Worm (Caenorhabditis elegans): ENCODE measurements around the gene flp-7.

The flp-7 gene

DNA sequence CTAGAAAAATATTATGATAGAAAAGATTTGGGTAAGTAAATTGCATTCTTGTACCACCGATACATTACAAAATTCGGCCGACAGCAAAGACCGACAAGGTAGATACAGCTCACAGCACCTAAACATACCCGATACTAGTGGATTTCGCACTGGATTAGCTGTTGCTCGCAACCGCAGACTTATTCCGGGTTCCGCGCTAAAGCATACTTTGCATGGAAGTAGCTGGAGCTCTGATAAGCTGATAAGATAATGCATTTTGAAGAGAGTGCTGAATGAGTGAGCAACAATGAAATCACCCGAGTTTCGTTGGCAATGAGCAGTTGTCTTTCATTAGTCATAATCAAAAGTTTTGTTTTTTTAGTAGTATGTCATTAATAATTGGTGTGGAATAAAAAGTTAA, 35.2 kb upstream of the flp-7 start:
- TF ChIP-seq sea-1 (GFP tag; conservative IDR thresholded peaks at IDR 0.05) (no peak), ceh-36 (tag; optimal IDR thresholded peaks at IDR 0.05) (no peak)

DNA sequence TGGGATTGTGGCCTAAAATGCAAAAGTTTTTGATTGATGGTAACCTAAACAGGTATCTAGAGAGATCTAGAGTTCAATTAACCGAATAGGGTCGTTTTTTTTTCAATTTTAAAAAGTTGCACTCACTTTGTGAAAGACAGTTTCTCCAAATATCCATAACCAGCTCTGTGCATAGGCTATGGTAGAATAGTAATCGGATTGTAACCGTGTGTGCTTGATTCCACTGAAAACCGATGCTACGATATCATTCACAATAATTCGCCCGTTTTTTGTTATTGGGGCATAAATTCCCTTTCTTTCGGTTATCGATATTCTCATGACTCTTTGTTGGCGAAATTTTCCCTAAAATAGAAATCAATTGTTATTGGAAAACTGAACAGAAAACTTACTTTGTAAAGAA, 33.6 kb upstream of the flp-7 start:
- no peak for TF ChIP-seq aly-1 (tag; optimal IDR thresholded peaks at IDR 0.05)

DNA sequence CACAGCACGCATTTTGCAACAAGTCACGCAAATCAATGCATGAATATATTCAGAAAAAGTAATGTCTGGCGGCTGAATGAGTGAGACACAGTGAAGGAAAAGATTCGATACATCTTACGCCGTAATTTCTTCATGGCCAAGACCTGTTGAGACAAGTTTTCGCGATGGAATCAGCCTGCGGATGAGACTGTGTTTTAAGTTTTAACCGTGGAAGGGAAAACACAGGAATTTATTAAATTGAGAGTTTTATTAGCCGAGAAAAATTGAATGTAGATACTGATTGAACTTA, 31.6 kb upstream of the flp-7 start, which contains the start of gene hog-1:
Gene hog-1, minus strand, starts transcription at position 101 of the 289 bp plus-strand sequence.
- TF ChIP-seq pes-1 (GFP tag; IDR thresholded peaks at IDR 0.05), result no peak
- TF ChIP-seq ceh-13 (GFP tag; optimal IDR thresholded peaks at IDR 0.05), result no peak
- TF ChIP-seq flt-1 (GFP tag; IDR thresholded peaks at IDR 0.05), result no peak
- TF ChIP-seq aly-1 (tag; optimal IDR thresholded peaks at IDR 0.05), result no peak
- no peak for TF ChIP-seq F13C5.2 (tag; optimal IDR thresholded peaks at IDR 0.05)
- TF ChIP-seq ceh-36 (tag; optimal IDR thresholded peaks at IDR 0.05), result no peak
- TF ChIP-seq hmg-4 (GFP tag; optimal IDR thresholded peaks at IDR 0.05), result no peak
- TF ChIP-seq tra-4 (tag; optimal IDR thresholded peaks at IDR 0.05), result no peak
- no peak for TF ChIP-seq scrt-1 (GFP tag; IDR thresholded peaks at IDR 0.05)
- TF ChIP-seq tbx-11 (GFP tag; IDR thresholded peaks at IDR 0.05), result no peak
- no peak for TF ChIP-seq ets-7 (tag; optimal IDR thresholded peaks at IDR 0.05)
- no peak for TF ChIP-seq B0310.2 (tag; optimal IDR thresholded peaks at IDR 0.05)
- TF ChIP-seq hnd-1 (tag; optimal IDR thresholded peaks at IDR 0.05), result no peak
- no peak for TF ChIP-seq tbx-37 (GFP tag; conservative IDR thresholded peaks at IDR 0.05)
- TF ChIP-seq hmbx-1 (tag; optimal IDR thresholded peaks at IDR 0.05), result no peak

DNA sequence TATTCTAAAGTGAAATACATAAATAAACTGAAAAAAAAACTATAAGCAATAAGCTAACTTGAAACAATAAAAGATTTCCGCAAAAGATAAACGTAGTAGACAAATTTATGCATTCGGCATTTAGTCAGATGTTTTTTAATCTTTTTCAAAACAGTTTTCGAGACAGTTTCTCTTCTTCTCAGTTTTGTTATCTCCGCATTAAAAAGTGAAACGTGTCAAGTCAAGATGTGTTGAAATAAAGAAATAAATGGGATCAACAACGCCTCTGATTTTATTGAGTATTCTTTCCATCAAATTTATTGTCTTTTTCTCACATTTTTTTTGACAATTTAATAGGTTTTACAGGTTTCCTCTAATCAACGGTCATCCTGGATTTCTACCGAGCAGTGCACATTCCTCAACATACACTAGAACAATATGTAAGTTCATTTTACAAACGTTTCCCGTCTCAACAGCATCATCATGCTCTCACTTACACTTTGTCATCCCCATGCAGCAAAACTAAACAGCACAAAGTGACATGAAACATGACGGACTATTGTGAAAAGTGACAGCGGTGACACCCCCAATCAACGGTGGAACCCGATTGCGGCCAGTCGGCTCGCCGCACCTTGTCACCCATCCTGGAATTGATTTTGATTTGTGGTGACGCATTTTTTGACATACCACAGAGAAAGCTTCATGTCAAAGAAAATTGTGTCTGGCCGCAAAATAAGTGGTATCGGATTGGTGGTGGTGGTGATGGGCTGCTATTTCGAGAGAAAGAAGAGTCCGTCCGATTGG, 31.0 kb upstream of the flp-7 start:
- TF ChIP-seq tbx-37 (GFP tag; conservative IDR thresholded peaks at IDR 0.05), result no peak

DNA sequence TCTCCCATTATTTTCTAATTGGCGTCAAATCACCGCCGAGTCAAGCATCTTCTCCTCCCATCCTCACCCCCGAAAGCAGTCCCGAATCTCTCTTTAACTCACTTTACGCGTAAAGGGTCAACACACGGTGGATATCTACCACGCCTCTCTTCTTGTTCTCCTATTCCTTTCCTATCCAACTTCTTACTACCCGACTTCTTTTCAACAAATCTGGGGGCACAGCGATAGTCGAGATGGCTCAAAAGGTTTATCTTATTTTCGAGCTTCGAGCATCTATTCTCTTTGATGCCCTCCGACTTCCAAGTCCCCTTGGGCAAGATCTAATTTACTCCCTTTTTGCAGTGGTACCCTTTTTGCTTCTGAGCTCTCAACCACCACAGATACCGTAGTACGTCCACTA, 26.5 kb upstream of the flp-7 start:
- no peak for TF ChIP-seq aly-1 (tag; optimal IDR thresholded peaks at IDR 0.05)
- no peak for TF ChIP-seq tbx-11 (GFP tag; IDR thresholded peaks at IDR 0.05)
- TF ChIP-seq sea-1 (GFP tag; conservative IDR thresholded peaks at IDR 0.05), result no peak
- TF ChIP-seq ceh-36 (tag; optimal IDR thresholded peaks at IDR 0.05), result no peak
- no peak for TF ChIP-seq pes-1 (GFP tag; IDR thresholded peaks at IDR 0.05)
- no peak for TF ChIP-seq ama-1 (optimal IDR thresholded peaks at IDR 0.05)
- no peak for TF ChIP-seq ceh-13 (GFP tag; optimal IDR thresholded peaks at IDR 0.05)
- no peak for TF ChIP-seq tra-4 (tag; optimal IDR thresholded peaks at IDR 0.05)
- no peak for TF ChIP-seq ets-7 (tag; optimal IDR thresholded peaks at IDR 0.05)
- TF ChIP-seq hmg-4 (GFP tag; optimal IDR thresholded peaks at IDR 0.05), result no peak
- no peak for TF ChIP-seq B0310.2 (tag; optimal IDR thresholded peaks at IDR 0.05)
- TF ChIP-seq hnd-1 (tag; optimal IDR thresholded peaks at IDR 0.05), result no peak
- no peak for TF ChIP-seq tbx-37 (GFP tag; conservative IDR thresholded peaks at IDR 0.05)
- no peak for TF ChIP-seq F13C5.2 (tag; optimal IDR thresholded peaks at IDR 0.05)
- TF ChIP-seq scrt-1 (GFP tag; IDR thresholded peaks at IDR 0.05), result no peak
- no peak for TF ChIP-seq flt-1 (GFP tag; IDR thresholded peaks at IDR 0.05)
- TF ChIP-seq hmbx-1 (tag; optimal IDR thresholded peaks at IDR 0.05), result no peak

DNA sequence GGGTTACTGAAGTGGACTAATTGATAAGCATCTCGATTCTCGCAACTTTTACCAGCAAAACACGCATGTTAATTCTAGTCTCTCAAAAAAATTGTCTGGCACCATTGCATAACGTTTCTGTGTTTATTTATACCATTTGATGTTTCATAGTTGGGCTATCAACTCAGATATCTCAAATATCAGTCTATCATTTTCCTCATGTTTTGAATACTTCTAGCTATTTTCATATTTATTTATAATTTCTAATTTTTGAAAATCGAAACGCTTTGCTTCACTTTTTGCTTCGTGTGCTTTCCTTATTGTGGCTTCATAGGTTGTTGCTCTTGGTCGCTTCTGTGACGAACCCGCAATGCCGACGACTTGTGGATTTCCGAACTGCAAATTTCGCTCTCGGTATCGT, 23.3 kb upstream of the flp-7 start, which contains the start of gene ctbp-1:
Gene ctbp-1, plus strand, starts transcription at position 301 of the 400 bp plus-strand sequence.
- TF ChIP-seq ets-7 (tag; optimal IDR thresholded peaks at IDR 0.05), result no peak
- no peak for TF ChIP-seq scrt-1 (GFP tag; IDR thresholded peaks at IDR 0.05)
- no peak for TF ChIP-seq ama-1 (optimal IDR thresholded peaks at IDR 0.05)
- no peak for TF ChIP-seq hnd-1 (tag; optimal IDR thresholded peaks at IDR 0.05)
- TF ChIP-seq tra-4 (tag; optimal IDR thresholded peaks at IDR 0.05), result no peak
- TF ChIP-seq ceh-13 (GFP tag; optimal IDR thresholded peaks at IDR 0.05), result no peak
- no peak for TF ChIP-seq tbx-37 (GFP tag; conservative IDR thresholded peaks at IDR 0.05)
- no peak for TF ChIP-seq tbx-11 (GFP tag; IDR thresholded peaks at IDR 0.05)
- no peak for TF ChIP-seq flt-1 (GFP tag; IDR thresholded peaks at IDR 0.05)
- no peak for TF ChIP-seq B0310.2 (tag; optimal IDR thresholded peaks at IDR 0.05)
- TF ChIP-seq hmg-4 (GFP tag; optimal IDR thresholded peaks at IDR 0.05), result no peak
- no peak for TF ChIP-seq ceh-36 (tag; optimal IDR thresholded peaks at IDR 0.05)
- no peak for TF ChIP-seq hmbx-1 (tag; optimal IDR thresholded peaks at IDR 0.05)
- TF ChIP-seq aly-1 (tag; optimal IDR thresholded peaks at IDR 0.05), result no peak

DNA sequence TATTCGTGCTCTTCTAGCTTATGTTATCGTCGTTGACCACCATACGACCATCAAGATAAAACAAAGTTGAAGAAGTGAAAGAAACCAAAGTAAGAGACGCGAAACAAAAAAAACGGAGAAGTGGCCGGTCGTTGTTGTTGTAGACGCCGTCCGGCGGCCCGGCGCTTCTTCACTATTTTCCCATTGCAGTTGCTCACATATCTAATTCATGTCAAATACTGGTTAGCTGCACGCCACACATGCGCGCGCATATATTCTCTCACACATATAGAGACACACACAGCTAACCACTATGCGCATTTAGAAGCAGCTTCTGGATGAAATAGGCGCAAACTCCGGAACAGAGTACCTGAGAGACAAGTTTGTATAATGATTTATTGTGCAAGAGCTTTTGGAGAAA, 17.6 kb upstream of the flp-7 start:
- TF ChIP-seq hmg-4 (GFP tag; optimal IDR thresholded peaks at IDR 0.05) (no peak), F13C5.2 (tag; optimal IDR thresholded peaks at IDR 0.05) (no peak), tra-4 (tag; optimal IDR thresholded peaks at IDR 0.05) (no peak), ets-7 (tag; optimal IDR thresholded peaks at IDR 0.05) (no peak), scrt-1 (GFP tag; IDR thresholded peaks at IDR 0.05) (no peak), hnd-1 (tag; optimal IDR thresholded peaks at IDR 0.05) (no peak), ama-1 (optimal IDR thresholded peaks at IDR 0.05) (no peak), tbx-37 (GFP tag; conservative IDR thresholded peaks at IDR 0.05) (no peak), pes-1 (GFP tag; IDR thresholded peaks at IDR 0.05) (no peak), aly-1 (tag; optimal IDR thresholded peaks at IDR 0.05) (no peak), hmbx-1 (tag; optimal IDR thresholded peaks at IDR 0.05) (no peak), tbx-11 (GFP tag; IDR thresholded peaks at IDR 0.05) (no peak), sea-1 (GFP tag; conservative IDR thresholded peaks at IDR 0.05) (no peak), ceh-13 (GFP tag; optimal IDR thresholded peaks at IDR 0.05) (no peak), flt-1 (GFP tag; IDR thresholded peaks at IDR 0.05) (no peak), B0310.2 (tag; optimal IDR thresholded peaks at IDR 0.05) (no peak), ceh-36 (tag; optimal IDR thresholded peaks at IDR 0.05) (no peak)

DNA sequence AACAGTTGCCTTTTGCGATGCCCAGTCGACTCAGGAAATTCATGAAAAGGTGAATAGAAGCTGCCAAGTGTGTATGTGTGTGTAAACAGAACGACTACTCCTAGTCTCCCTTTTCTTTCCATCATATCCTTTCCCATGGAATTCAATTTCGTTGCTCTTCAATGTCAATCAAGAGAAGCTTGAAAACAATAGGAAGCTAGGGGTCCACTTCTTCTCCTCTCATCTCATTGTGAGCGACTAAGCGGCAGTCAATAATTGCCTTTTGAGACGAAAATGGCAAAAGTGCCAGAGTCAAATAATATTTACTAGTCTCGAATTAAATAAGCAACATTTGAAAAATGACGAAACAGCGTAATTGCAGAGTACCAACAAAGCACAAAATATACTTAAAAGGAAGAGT, 16.1 kb upstream of the flp-7 start:
- TF ChIP-seq ceh-36 (tag; optimal IDR thresholded peaks at IDR 0.05) (no peak), ceh-13 (GFP tag; optimal IDR thresholded peaks at IDR 0.05) (no peak), aly-1 (tag; optimal IDR thresholded peaks at IDR 0.05) (no peak), pes-1 (GFP tag; IDR thresholded peaks at IDR 0.05) (no peak), sea-1 (GFP tag; conservative IDR thresholded peaks at IDR 0.05) (no peak), tbx-11 (GFP tag; IDR thresholded peaks at IDR 0.05) (no peak), tbx-37 (GFP tag; conservative IDR thresholded peaks at IDR 0.05) (no peak)

All from whole organism, early embryonic.